Worm (Caenorhabditis elegans) whole organism, L1 larva: ENCODE measurements around the gene icap-1.

Source experiments
- C04F5.9 ChIP-seq: sonication (generic microtip); optimal IDR thresholded peaks from 2 replicates; lab custom pipeline; 2016; ENCODE audit warnings: missing genetic modification characterization, missing compliant biosample characterization
- C16A3.4 ChIP-seq: fragments of 150-350 bp; optimal IDR thresholded peaks from 2 replicates; lab custom pipeline; 2014; ENCODE audit warnings: missing biosample characterization, missing genetic modification characterization
- C34B4.2 ChIP-seq: sonication (generic microtip); optimal IDR thresholded peaks from 2 replicates; lab custom pipeline; 2017; ENCODE audit warnings: mild to moderate bottlenecking, missing genetic modification characterization, missing compliant biosample characterization
- F16B12.6 ChIP-seq: fragments of 150-350 bp; optimal IDR thresholded peaks from 2 replicates; lab custom pipeline; 2014; ENCODE audit warnings: missing biosample characterization, missing genetic modification characterization
- aha-1 ChIP-seq: fragments of 150-350 bp; optimal IDR thresholded peaks from 2 replicates; lab custom pipeline; 2014; ENCODE audit warnings: missing biosample characterization, missing genetic modification characterization
- alr-1 ChIP-seq: fragments of 200-800 bp; sonication (Bioruptor generic); optimal IDR thresholded peaks from 2 replicates; lab custom pipeline; 2018; ENCODE audit warnings: borderline replicate concordance, mild to moderate bottlenecking, missing genetic modification characterization, missing compliant biosample characterization
- blmp-1 ChIP-seq: fragments of 150-350 bp; optimal IDR thresholded peaks from 2 replicates; lab custom pipeline; 2014; ENCODE audit warnings: missing biosample characterization, missing genetic modification characterization
- ceh-63 ChIP-seq: fragments of 200-800 bp; sonication (Bioruptor generic); optimal IDR thresholded peaks from 2 replicates; lab custom pipeline; 2018; ENCODE audit warnings: mild to moderate bottlenecking, missing genetic modification characterization, missing compliant biosample characterization
- ceh-8 ChIP-seq: fragments of 200-800 bp; sonication (Bioruptor generic); optimal IDR thresholded peaks from 2 replicates; lab custom pipeline; 2018; ENCODE audit warnings: mild to moderate bottlenecking, missing genetic modification characterization, moderate library complexity, missing compliant biosample characterization
- ceh-82 ChIP-seq, 3 experiments: fragments of 150-350 bp in 1 of 3; sonication (generic microtip) in 2 of 3; optimal IDR thresholded peaks; 2 replicates each; lab custom pipeline; 2014 to 2017; ENCODE audit warnings: missing biosample characterization in 3 of 3, missing genetic modification characterization in 3 of 3
- ceh-88 ChIP-seq: fragments of 200-800 bp; sonication (Bioruptor generic); IDR thresholded peaks from 2 replicates; pipeline ENCODE4 v1.3.6; 2022; ENCODE audit warnings: missing genetic modification characterization, missing compliant biosample characterization
- ceh-90 ChIP-seq: sonication (generic microtip); optimal IDR thresholded peaks from 2 replicates; lab custom pipeline; 2016; ENCODE audit warnings: missing genetic modification characterization, missing compliant biosample characterization
- ces-1 ChIP-seq: fragments of 150-350 bp; optimal IDR thresholded peaks from 2 replicates; lab custom pipeline; 2014; ENCODE audit warnings: missing biosample characterization, missing genetic modification reagents, missing genetic modification characterization
- dpl-1 ChIP-seq, 3 experiments: fragments of 150-350 bp in 2 of 3; sonication (generic microtip) in 1 of 3; optimal IDR thresholded peaks; 2 replicates each; lab custom pipeline; 2014 to 2017; ENCODE audit warnings: missing biosample characterization in 3 of 3, missing genetic modification characterization in 3 of 3, missing genetic modification reagents in 3 of 3
- efl-1 ChIP-seq, 4 experiments: fragments of 150-350 bp; optimal IDR thresholded peaks in 3 of 4; peaks in 1 of 4; 1 replicate in 1 of 4; 2 replicates in 3 of 4; lab custom pipeline; 2014; ENCODE audit warnings: missing biosample characterization in 2 of 4, missing genetic modification characterization in 2 of 4, missing genetic modification reagents in 2 of 4
- egl-13 ChIP-seq: sonication (generic microtip); optimal IDR thresholded peaks from 2 replicates; lab custom pipeline; 2016; ENCODE audit warnings: missing genotype, missing genetic modification reagents, missing genetic modification characterization, missing compliant biosample characterization
- elt-2 ChIP-seq: sonication (generic microtip); optimal IDR thresholded peaks from 2 replicates; lab custom pipeline; 2016; ENCODE audit warnings: missing genetic modification characterization, mild to moderate bottlenecking, inconsistent platforms, missing compliant biosample characterization, missing genetic modification reagents
- fkh-10 ChIP-seq: sonication (generic microtip); optimal IDR thresholded peaks from 2 replicates; lab custom pipeline; 2017; ENCODE audit warnings: missing biosample characterization, missing genetic modification reagents, missing genetic modification characterization
- fkh-4 ChIP-seq: sonication (generic microtip); optimal IDR thresholded peaks from 2 replicates; lab custom pipeline; 2016; ENCODE audit warnings: missing compliant biosample characterization, missing genetic modification characterization, borderline replicate concordance
- fkh-8 ChIP-seq: sonication (generic microtip); optimal IDR thresholded peaks from 2 replicates; lab custom pipeline; 2016; ENCODE audit warnings: mild to moderate bottlenecking, missing genetic modification characterization, missing compliant biosample characterization
- hlh-4 ChIP-seq: sonication (generic microtip); optimal IDR thresholded peaks from 2 replicates; lab custom pipeline; 2016; ENCODE audit warnings: mild to moderate bottlenecking, missing genetic modification characterization, missing compliant biosample characterization
- irx-1 ChIP-seq: sonication (generic microtip); optimal IDR thresholded peaks from 2 replicates; lab custom pipeline; 2016; ENCODE audit warnings: missing genetic modification characterization, missing compliant biosample characterization
- jun-1 ChIP-seq: fragments of 150-350 bp; optimal IDR thresholded peaks from 2 replicates; lab custom pipeline; 2014; ENCODE audit warnings: missing biosample characterization, missing genetic modification reagents, missing genetic modification characterization
- lin-13 ChIP-seq: fragments of 150-350 bp; optimal IDR thresholded peaks from 2 replicates; lab custom pipeline; 2014; ENCODE audit warnings: missing biosample characterization, missing genetic modification reagents, missing genetic modification characterization
- lin-14 ChIP-seq: fragments of 200-800 bp; sonication (Bioruptor generic); optimal IDR thresholded peaks from 2 replicates; lab custom pipeline; 2018; ENCODE audit warnings: mild to moderate bottlenecking, missing genetic modification characterization, moderate library complexity, missing compliant biosample characterization
- lin-35 ChIP-seq, 2 experiments: fragments of 150-350 bp; optimal IDR thresholded peaks; 2 replicates each; lab custom pipeline; 2014; ENCODE audit warnings: missing biosample characterization in 2 of 2, missing genetic modification characterization in 2 of 2, missing genetic modification reagents in 2 of 2
- lin-39 ChIP-seq: fragments of 150-350 bp; optimal IDR thresholded peaks from 2 replicates; lab custom pipeline; 2014; ENCODE audit warnings: missing biosample characterization, missing genetic modification reagents, missing genetic modification characterization
- lir-3 ChIP-seq: sonication (generic microtip); optimal IDR thresholded peaks from 2 replicates; lab custom pipeline; 2016; ENCODE audit warnings: mild to moderate bottlenecking, missing genetic modification characterization, moderate library complexity, missing compliant biosample characterization; ENCODE audit not compliant: poor library complexity
- lsy-2 ChIP-seq, 2 experiments: fragments of 150-350 bp; optimal IDR thresholded peaks; 2 replicates each; lab custom pipeline; 2014; ENCODE audit warnings: missing biosample characterization in 2 of 2, missing genetic modification characterization in 2 of 2
- mdl-1 ChIP-seq, 2 experiments: fragments of 150-350 bp; optimal IDR thresholded peaks; 2 replicates each; lab custom pipeline; 2014 to 2017; ENCODE audit warnings: missing biosample characterization in 2 of 2, missing genetic modification characterization in 2 of 2, inconsistent platforms in 1 of 2
- nhr-11 ChIP-seq: fragments of 150-350 bp; optimal IDR thresholded peaks from 2 replicates; lab custom pipeline; 2014; ENCODE audit warnings: missing biosample characterization, missing genetic modification characterization
- nhr-12 ChIP-seq: sonication (generic microtip); optimal IDR thresholded peaks from 2 replicates; lab custom pipeline; 2017; ENCODE audit warnings: missing biosample characterization, missing genetic modification characterization
- nhr-19 ChIP-seq: fragments of 200-800 bp; sonication (Bioruptor generic); conservative IDR thresholded peaks from 2 replicates; pipeline ENCODE4 v1.3.6; 2022; ENCODE audit warnings: missing genetic modification characterization, missing compliant biosample characterization
- nhr-28 ChIP-seq: fragments of 150-350 bp; optimal IDR thresholded peaks from 2 replicates; lab custom pipeline; 2014; ENCODE audit warnings: missing biosample characterization, missing genetic modification characterization
- nhr-47 ChIP-seq: sonication (generic microtip); optimal IDR thresholded peaks from 2 replicates; lab custom pipeline; 2016; ENCODE audit warnings: mild to moderate bottlenecking, missing genetic modification characterization, moderate library complexity, missing compliant biosample characterization
- nhr-77 ChIP-seq: fragments of 150-350 bp; optimal IDR thresholded peaks from 2 replicates; lab custom pipeline; 2014; ENCODE audit warnings: missing biosample characterization, missing genetic modification characterization
- nhr-90 ChIP-seq: sonication (generic microtip); optimal IDR thresholded peaks from 2 replicates; lab custom pipeline; 2016; ENCODE audit warnings: mild to moderate bottlenecking, missing genetic modification characterization, missing compliant biosample characterization; ENCODE audit not compliant: poor library complexity
- pag-3 ChIP-seq: sonication (generic microtip); optimal IDR thresholded peaks from 2 replicates; lab custom pipeline; 2017; ENCODE audit warnings: missing genetic modification characterization, mild to moderate bottlenecking, missing compliant biosample characterization, antibody characterized with exemption, borderline replicate concordance; ENCODE audit not compliant: insufficient read depth
- pax-3 ChIP-seq: fragments of 200-800 bp; sonication (Bioruptor generic); optimal IDR thresholded peaks from 2 replicates; lab custom pipeline; 2018; ENCODE audit warnings: mild to moderate bottlenecking, missing genetic modification characterization, moderate library complexity, missing compliant biosample characterization
- rnt-1 ChIP-seq: sonication (generic microtip); optimal IDR thresholded peaks from 2 replicates; lab custom pipeline; 2016; ENCODE audit warnings: mild to moderate bottlenecking, missing genetic modification characterization, moderate library complexity, missing compliant biosample characterization
- skn-1 ChIP-seq: fragments of 150-350 bp; optimal IDR thresholded peaks from 2 replicates; lab custom pipeline; 2014; ENCODE audit warnings: missing biosample characterization, missing genetic modification characterization
- snu-23 ChIP-seq: sonication (generic microtip); optimal IDR thresholded peaks from 2 replicates; lab custom pipeline; 2016; ENCODE audit warnings: missing genetic modification characterization, missing compliant biosample characterization
- sox-4 ChIP-seq: sonication (generic microtip); optimal IDR thresholded peaks from 2 replicates; lab custom pipeline; 2016; ENCODE audit warnings: missing genetic modification characterization, missing compliant biosample characterization
- sptf-1 ChIP-seq: fragments of 150-350 bp; optimal IDR thresholded peaks from 2 replicates; lab custom pipeline; 2014; ENCODE audit warnings: missing biosample characterization, missing genetic modification characterization
- swsn-7 ChIP-seq: sonication (generic microtip); optimal IDR thresholded peaks from 2 replicates; lab custom pipeline; 2016; ENCODE audit warnings: missing genetic modification characterization, missing compliant biosample characterization
- tbx-2 ChIP-seq: sonication (generic microtip); optimal IDR thresholded peaks from 2 replicates; lab custom pipeline; 2016; ENCODE audit warnings: missing genetic modification characterization, missing compliant biosample characterization
- unc-62 ChIP-seq: fragments of 150-350 bp; optimal IDR thresholded peaks from 2 replicates; lab custom pipeline; 2014; ENCODE audit warnings: missing biosample characterization, missing genetic modification reagents, missing genetic modification characterization
- unc-86 ChIP-seq: sonication (generic microtip); optimal IDR thresholded peaks from 2 replicates; lab custom pipeline; 2016; ENCODE audit warnings: missing genetic modification characterization, missing compliant biosample characterization
- vab-15 ChIP-seq: sonication (generic microtip); optimal IDR thresholded peaks from 2 replicates; lab custom pipeline; 2017; ENCODE audit warnings: missing genotype, mild to moderate bottlenecking, missing genetic modification characterization, missing compliant biosample characterization
- zag-1 ChIP-seq: fragments of 150-350 bp; optimal IDR thresholded peaks from 2 replicates; lab custom pipeline; 2014; ENCODE audit warnings: missing biosample characterization, missing genetic modification characterization
- zip-4 ChIP-seq: fragments of 200-800 bp; sonication (Bioruptor generic); optimal IDR thresholded peaks from 2 replicates; lab custom pipeline; 2018; ENCODE audit warnings: mild to moderate bottlenecking, missing genetic modification characterization, moderate library complexity, missing compliant biosample characterization
- ztf-4 ChIP-seq: fragments of 150-350 bp; optimal IDR thresholded peaks from 2 replicates; lab custom pipeline; 2014; ENCODE audit warnings: missing biosample characterization, missing genetic modification characterization

icap-1 gene

ce11 chrIV:13826363-13826762, 39.6 kb upstream of the icap-1 start:
- TF ChIP-seq hlh-4 (tag; lab: Kevin White, UChicago) (no peak), ceh-8 (GFP tag; lab: Kevin White, UChicago) (no peak), lin-39 (tag; lab: Kevin White, UChicago) (peak; percentile 11), skn-1 (tag; lab: Kevin White, UChicago) (peak; percentile 9), lsy-2 (tag; optimal IDR thresholded peaks at IDR 0.05; lab: Kevin White, UChicago) (peak; percentile 53 to 81), ceh-63 (GFP tag; lab: Kevin White, UChicago) (no peak), efl-1 (optimal IDR thresholded peaks at IDR 0.05; lab: Kevin White, UChicago) (peak; percentile 56 to 57), efl-1 (GFP tag; optimal IDR thresholded peaks at IDR 0.05 in 1 of 2; lab: Kevin White, UChicago) (peak; percentile 22 to 92), pag-3 (tag; lab: Kevin White, UChicago) (peak; percentile 76), sptf-1 (tag; lab: Kevin White, UChicago) (no peak), C16A3.4 (tag; lab: Kevin White, UChicago) (peak; percentile 48), nhr-77 (tag; lab: Kevin White, UChicago) (no peak), unc-86 (tag; lab: Kevin White, UChicago) (no peak), fkh-4 (tag; lab: Kevin White, UChicago) (no peak), nhr-28 (no peak), vab-15 (tag; lab: Kevin White, UChicago) (no peak), nhr-12 (tag; lab: Kevin White, UChicago) (no peak), C34B4.2 (tag; lab: Kevin White, UChicago) (no peak), zip-4 (GFP tag; lab: Kevin White, UChicago) (no peak), nhr-47 (tag; lab: Kevin White, UChicago) (peak; percentile 43), nhr-90 (tag; lab: Kevin White, UChicago) (no peak), lin-13 (GFP tag; lab: Kevin White, UChicago) (no peak), nhr-19 (GFP tag; lab: Robert Waterston, UW) (peak; percentile 65), mdl-1 (tag; optimal IDR thresholded peaks at IDR 0.05; lab: Kevin White, UChicago) (peak in 1 of 2 experiments; percentile 47), unc-62 (no peak), aha-1 (tag; lab: Kevin White, UChicago) (no peak), F16B12.6 (tag; lab: Kevin White, UChicago) (no peak), tbx-2 (tag; lab: Kevin White, UChicago) (peak; percentile 23), jun-1 (tag; lab: Kevin White, UChicago) (no peak), ces-1 (no peak), swsn-7 (tag; lab: Kevin White, UChicago) (peak; percentile 47), ceh-82 (tag; optimal IDR thresholded peaks at IDR 0.05; lab: Kevin White, UChicago) (no peak), irx-1 (no peak), blmp-1 (peak; percentile 98), fkh-8 (no peak), rnt-1 (tag; lab: Kevin White, UChicago) (peak; percentile 87), alr-1 (tag; lab: Kevin White, UChicago) (no peak), fkh-10 (GFP tag; lab: Kevin White, UChicago) (no peak), zag-1 (tag; lab: Kevin White, UChicago) (no peak), snu-23 (GFP tag; lab: Kevin White, UChicago) (peak; percentile 72), pax-3 (tag; lab: Kevin White, UChicago) (no peak), lin-35 (GFP tag; optimal IDR thresholded peaks at IDR 0.05; lab: Kevin White, UChicago) (peak; percentile 18 to 41), egl-13 (tag; lab: Kevin White, UChicago) (no peak), lin-14 (peak; percentile 96), nhr-11 (tag; lab: Kevin White, UChicago) (no peak), elt-2 (tag; lab: Kevin White, UChicago) (peak; percentile 69), sox-4 (tag; lab: Kevin White, UChicago) (no peak), ceh-88 (GFP tag; lab: Robert Waterston, UW) (no peak), ceh-90 (tag; lab: Kevin White, UChicago) (no peak), ztf-4 (tag; lab: Kevin White, UChicago) (peak; percentile 24), dpl-1 (GFP tag; optimal IDR thresholded peaks at IDR 0.05; lab: Kevin White, UChicago) (peak in 2 of 3 experiments; percentile 21 to 24), lir-3 (tag; lab: Kevin White, UChicago) (no peak), C04F5.9 (tag; lab: Kevin White, UChicago) (no peak)
